Worm (Caenorhabditis elegans): ENCODE measurements around the gene F23B12.4.

Gene F23B12.4

ce11 chrV:14426013-14426412 is 14.9 kb upstream of the F23B12.4 start:
- TF ChIP-seq unc-62 (GFP tag; optimal IDR thresholded peaks at IDR 0.05), result no peak

ce11 chrV:14427069-14427825 is 13.7 kb upstream of the F23B12.4 start:
- TF ChIP-seq unc-62 (GFP tag; optimal IDR thresholded peaks at IDR 0.05), result no peak

ce11 chrV:14428865-14429264 is 12.1 kb upstream of the F23B12.4 start, which contains the start of gene F23B12.1:
Gene F23B12.1, plus strand, starts transcription at chrV:14429165.
- TF ChIP-seq unc-62 (GFP tag; optimal IDR thresholded peaks at IDR 0.05), result no peak

ce11 chrV:14432259-14432658 is 8.7 kb upstream of the F23B12.4 start, which contains the start of gene egl-1:
Gene egl-1, minus strand, starts transcription at chrV:14432359.
- TF ChIP-seq unc-62 (GFP tag; optimal IDR thresholded peaks at IDR 0.05), result no peak

- no peak for TF ChIP-seq unc-62 (GFP tag; optimal IDR thresholded peaks at IDR 0.05)
Observed at ce11 chrV:14433584-14433983, 7.4 kb upstream of the F23B12.4 start.

- TF ChIP-seq unc-62 (GFP tag; optimal IDR thresholded peaks at IDR 0.05), result no peak
Observed at ce11 chrV:14436195-14436594, 4.7 kb upstream of the F23B12.4 start.

- TF ChIP-seq unc-62 (GFP tag; optimal IDR thresholded peaks at IDR 0.05), result no peak
Observed at ce11 chrV:14437355-14437754, 3.6 kb upstream of the F23B12.4 start.

- no peak for TF ChIP-seq unc-62 (GFP tag; optimal IDR thresholded peaks at IDR 0.05)
Observed at ce11 chrV:14438099-14438739, 2.7 kb upstream of the F23B12.4 start.

- no peak for TF ChIP-seq unc-62 (GFP tag; optimal IDR thresholded peaks at IDR 0.05)
Observed at ce11 chrV:14439236-14439635, 1.7 kb upstream of the F23B12.4 start.

ce11 chrV:14446453-14446852 is 5.5 kb downstream of the F23B12.4 start:
- TF ChIP-seq unc-62 (GFP tag; optimal IDR thresholded peaks at IDR 0.05), result no peak

ce11 chrV:14447240-14447763 is 6.4 kb downstream of the F23B12.4 start, which contains the start of the genes dlat-1 and fntb-1:
Gene dlat-1, minus strand, starts transcription at chrV:14447290.
Gene fntb-1, plus strand, starts transcription at chrV:14447651.
- TF ChIP-seq unc-62 (GFP tag; optimal IDR thresholded peaks at IDR 0.05), result no peak

ce11 chrV:14448669-14449068 is 7.7 kb downstream of the F23B12.4 start:
- TF ChIP-seq unc-62 (GFP tag; optimal IDR thresholded peaks at IDR 0.05), result no peak

- no peak for TF ChIP-seq unc-62 (GFP tag; optimal IDR thresholded peaks at IDR 0.05)
Observed at ce11 chrV:14449397-14449796, 8.5 kb downstream of the F23B12.4 start, which contains the start of gene F23B12.7. Gene F23B12.7, plus strand, starts transcription at chrV:14449697.

- TF ChIP-seq unc-62 (GFP tag; optimal IDR thresholded peaks at IDR 0.05), result no peak
Observed at ce11 chrV:14456626-14457025, 15.7 kb downstream of the F23B12.4 start, which contains the start of gene bmk-1. Gene bmk-1, minus strand, starts transcription at chrV:14456984.

- no peak for TF ChIP-seq unc-62 (GFP tag; optimal IDR thresholded peaks at IDR 0.05)
Observed at ce11 chrV:14457070-14457469, 16.1 kb downstream of the F23B12.4 start, which contains the start of gene coh-3. Gene coh-3, plus strand, starts transcription at chrV:14457422.

ce11 chrV:14460122-14460521 is 19.2 kb downstream of the F23B12.4 start:
- no peak for TF ChIP-seq unc-62 (GFP tag; optimal IDR thresholded peaks at IDR 0.05)

Measured in whole organism, dauer.